Worm (Caenorhabditis elegans): ENCODE results near the gene rhgf-1.

rhgf-1 gene

DNA sequence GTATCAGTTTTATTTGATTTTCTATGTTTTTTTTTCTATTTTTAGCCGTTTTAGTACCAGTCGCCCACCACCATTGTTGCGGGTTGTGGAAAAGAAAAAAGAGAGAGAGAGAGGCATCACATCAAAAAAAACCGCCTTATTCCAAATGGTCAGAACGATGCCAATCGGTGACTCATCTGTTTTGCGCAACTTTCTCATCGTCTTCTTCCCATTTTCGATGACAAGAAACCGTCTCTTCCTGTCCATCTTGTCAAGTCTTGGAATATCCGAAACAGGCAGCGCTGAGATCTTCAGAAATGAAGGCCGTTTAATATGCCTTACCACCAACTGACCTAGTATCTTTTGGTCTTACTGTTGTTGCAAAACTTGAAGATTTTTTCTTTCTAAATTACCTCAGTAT is 25.2 kb downstream of the rhgf-1 start:
- TF ChIP-seq tra-4 (tag; optimal IDR thresholded peaks at IDR 0.05) (no peak), hmg-4 (GFP tag; optimal IDR thresholded peaks at IDR 0.05) (no peak), pes-1 (GFP tag; IDR thresholded peaks at IDR 0.05) (no peak), ama-1 (optimal IDR thresholded peaks at IDR 0.05) (no peak), flt-1 (GFP tag; IDR thresholded peaks at IDR 0.05) (no peak), tbx-11 (GFP tag; IDR thresholded peaks at IDR 0.05) (no peak), scrt-1 (GFP tag; IDR thresholded peaks at IDR 0.05) (no peak), ets-7 (tag; optimal IDR thresholded peaks at IDR 0.05) (no peak), B0310.2 (tag; optimal IDR thresholded peaks at IDR 0.05) (no peak), tbx-37 (GFP tag; conservative IDR thresholded peaks at IDR 0.05) (no peak)

DNA sequence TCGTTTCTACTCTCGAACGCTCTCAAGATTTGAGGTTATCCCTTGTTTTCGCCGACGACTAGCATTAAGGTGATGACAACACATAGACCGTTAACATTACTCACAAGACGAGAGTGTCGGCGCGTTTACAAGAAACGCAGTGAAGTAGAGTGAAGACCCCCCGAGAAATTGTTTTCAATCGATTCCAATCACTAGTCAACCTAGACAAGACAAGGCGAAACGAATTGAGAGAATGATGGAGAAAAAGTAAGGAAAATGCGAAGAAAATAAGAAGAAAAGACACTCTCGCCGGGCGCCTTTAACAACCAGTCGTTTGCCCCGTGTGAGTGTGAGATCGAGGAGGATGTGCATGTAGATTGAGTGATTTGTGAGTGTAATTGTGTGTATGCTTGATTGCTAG is 27.1 kb downstream of the rhgf-1 start:
- peak; percentile 31 for TF ChIP-seq hmg-4 (GFP tag; optimal IDR thresholded peaks at IDR 0.05)
- no peak for TF ChIP-seq flt-1 (GFP tag; IDR thresholded peaks at IDR 0.05)
- no peak for TF ChIP-seq sea-1 (GFP tag; conservative IDR thresholded peaks at IDR 0.05)

ce11 chrX:10681698-10682097 is 30.0 kb downstream of the rhgf-1 start, which contains the start of gene phf-31:
Gene phf-31, plus strand, starts transcription at chrX:10681998.
- no peak for TF ChIP-seq aly-1 (tag; optimal IDR thresholded peaks at IDR 0.05)
- no peak for TF ChIP-seq tbx-11 (GFP tag; IDR thresholded peaks at IDR 0.05)
- TF ChIP-seq hmbx-1 (tag; optimal IDR thresholded peaks at IDR 0.05) = no peak
- no peak for TF ChIP-seq ceh-36 (tag; optimal IDR thresholded peaks at IDR 0.05)
- no peak for TF ChIP-seq hmg-4 (GFP tag; optimal IDR thresholded peaks at IDR 0.05)
- TF ChIP-seq B0310.2 (tag; optimal IDR thresholded peaks at IDR 0.05) = no peak
- no peak for TF ChIP-seq tra-4 (tag; optimal IDR thresholded peaks at IDR 0.05)
- TF ChIP-seq F13C5.2 (tag; optimal IDR thresholded peaks at IDR 0.05) = no peak
- no peak for TF ChIP-seq sea-1 (GFP tag; conservative IDR thresholded peaks at IDR 0.05)
- TF ChIP-seq pes-1 (GFP tag; IDR thresholded peaks at IDR 0.05) = no peak
- no peak for TF ChIP-seq flt-1 (GFP tag; IDR thresholded peaks at IDR 0.05)
- no peak for TF ChIP-seq ama-1 (optimal IDR thresholded peaks at IDR 0.05)
- no peak for TF ChIP-seq scrt-1 (GFP tag; IDR thresholded peaks at IDR 0.05)
- TF ChIP-seq ceh-13 (GFP tag; optimal IDR thresholded peaks at IDR 0.05) = no peak
- no peak for TF ChIP-seq ets-7 (tag; optimal IDR thresholded peaks at IDR 0.05)
- TF ChIP-seq tbx-37 (GFP tag; conservative IDR thresholded peaks at IDR 0.05) = no peak
- TF ChIP-seq hnd-1 (tag; optimal IDR thresholded peaks at IDR 0.05) = no peak

ce11 chrX:10679193-10679592 is 32.5 kb downstream of the rhgf-1 start:
- no peak for TF ChIP-seq ets-7 (tag; optimal IDR thresholded peaks at IDR 0.05)
- no peak for TF ChIP-seq flt-1 (GFP tag; IDR thresholded peaks at IDR 0.05)
- no peak for TF ChIP-seq ama-1 (optimal IDR thresholded peaks at IDR 0.05)
- TF ChIP-seq tbx-37 (GFP tag; conservative IDR thresholded peaks at IDR 0.05) = no peak

- TF ChIP-seq ets-7 (tag; optimal IDR thresholded peaks at IDR 0.05) (no peak), pes-1 (GFP tag; IDR thresholded peaks at IDR 0.05) (no peak), F13C5.2 (tag; optimal IDR thresholded peaks at IDR 0.05) (no peak), sea-1 (GFP tag; conservative IDR thresholded peaks at IDR 0.05) (no peak), B0310.2 (tag; optimal IDR thresholded peaks at IDR 0.05) (no peak), scrt-1 (GFP tag; IDR thresholded peaks at IDR 0.05) (no peak), flt-1 (GFP tag; IDR thresholded peaks at IDR 0.05) (no peak), tbx-11 (GFP tag; IDR thresholded peaks at IDR 0.05) (no peak), tbx-37 (GFP tag; conservative IDR thresholded peaks at IDR 0.05) (no peak), hmg-4 (GFP tag; optimal IDR thresholded peaks at IDR 0.05) (no peak), aly-1 (tag; optimal IDR thresholded peaks at IDR 0.05) (no peak), ceh-36 (tag; optimal IDR thresholded peaks at IDR 0.05) (no peak), hmbx-1 (tag; optimal IDR thresholded peaks at IDR 0.05) (no peak), tra-4 (tag; optimal IDR thresholded peaks at IDR 0.05) (no peak), hnd-1 (tag; optimal IDR thresholded peaks at IDR 0.05) (no peak), ceh-13 (GFP tag; optimal IDR thresholded peaks at IDR 0.05) (no peak), ama-1 (optimal IDR thresholded peaks at IDR 0.05) (no peak)
Measured at ce11 chrX:10678081-10678736, 33.5 kb downstream of the rhgf-1 start.

DNA sequence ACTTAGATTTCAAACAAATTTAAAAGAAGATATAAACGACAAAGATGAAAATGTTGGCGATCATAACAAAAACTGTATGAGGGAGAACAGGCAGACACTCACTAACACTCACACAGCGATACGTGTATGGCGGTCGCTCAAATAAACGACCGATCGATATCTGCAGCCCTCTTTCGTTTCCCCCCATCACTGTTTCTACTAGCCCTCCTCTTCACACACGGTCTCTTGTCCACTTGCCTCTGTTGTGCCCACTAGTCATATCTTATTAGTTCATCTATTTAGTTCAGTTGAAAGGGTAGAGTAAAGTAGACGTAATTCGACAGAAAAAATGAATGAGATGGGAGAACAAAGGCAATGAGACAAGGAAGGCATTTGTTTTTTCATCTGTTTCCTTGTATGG is 34.1 kb downstream of the rhgf-1 start:
- no peak for TF ChIP-seq tbx-37 (GFP tag; conservative IDR thresholded peaks at IDR 0.05)
- peak; percentile 56 for TF ChIP-seq hmg-4 (GFP tag; optimal IDR thresholded peaks at IDR 0.05)
- 0 out of 2 replicates have a peak, but pooled peaks have one; percentile 25 for TF ChIP-seq flt-1 (GFP tag; IDR thresholded peaks at IDR 0.05)

DNA sequence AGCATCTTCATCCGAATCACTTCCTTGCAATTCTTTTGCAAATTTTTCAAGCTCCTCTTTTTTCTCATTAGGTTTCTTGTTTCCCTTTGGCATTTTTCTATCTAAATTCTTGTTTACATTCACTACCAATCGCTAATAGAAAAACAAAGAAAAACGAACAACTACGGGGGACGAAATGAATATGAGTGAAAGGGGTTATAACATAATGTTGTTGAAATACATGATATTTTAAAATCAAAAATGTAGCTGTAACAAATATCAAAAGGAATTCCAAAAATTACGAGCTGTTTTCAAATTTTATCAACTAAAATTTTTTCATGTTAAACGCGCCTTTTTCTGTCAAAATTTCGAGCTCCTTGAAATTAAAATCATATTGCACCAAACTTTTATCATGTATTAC is 34.7 kb downstream of the rhgf-1 start, which contains the start of gene F13E6.1:
Gene F13E6.1, minus strand, starts transcription at position 101 of the 400 bp plus-strand sequence.
- no peak for TF ChIP-seq pes-1 (GFP tag; IDR thresholded peaks at IDR 0.05)
- TF ChIP-seq sea-1 (GFP tag; conservative IDR thresholded peaks at IDR 0.05) = no peak
- no peak for TF ChIP-seq flt-1 (GFP tag; IDR thresholded peaks at IDR 0.05)
- TF ChIP-seq scrt-1 (GFP tag; IDR thresholded peaks at IDR 0.05) = no peak
- TF ChIP-seq tra-4 (tag; optimal IDR thresholded peaks at IDR 0.05) = no peak
- no peak for TF ChIP-seq hmg-4 (GFP tag; optimal IDR thresholded peaks at IDR 0.05)
- TF ChIP-seq hmbx-1 (tag; optimal IDR thresholded peaks at IDR 0.05) = no peak
- no peak for TF ChIP-seq ets-7 (tag; optimal IDR thresholded peaks at IDR 0.05)
- no peak for TF ChIP-seq ceh-13 (GFP tag; optimal IDR thresholded peaks at IDR 0.05)
- TF ChIP-seq tbx-37 (GFP tag; conservative IDR thresholded peaks at IDR 0.05) = no peak
- TF ChIP-seq ceh-36 (tag; optimal IDR thresholded peaks at IDR 0.05) = no peak
- TF ChIP-seq hnd-1 (tag; optimal IDR thresholded peaks at IDR 0.05) = no peak
- no peak for TF ChIP-seq B0310.2 (tag; optimal IDR thresholded peaks at IDR 0.05)
- no peak for TF ChIP-seq tbx-11 (GFP tag; IDR thresholded peaks at IDR 0.05)
- TF ChIP-seq F13C5.2 (tag; optimal IDR thresholded peaks at IDR 0.05) = no peak
- no peak for TF ChIP-seq aly-1 (tag; optimal IDR thresholded peaks at IDR 0.05)

ce11 chrX:10675952-10676351 is 35.7 kb downstream of the rhgf-1 start:
- no peak for TF ChIP-seq tbx-11 (GFP tag; IDR thresholded peaks at IDR 0.05)
- TF ChIP-seq aly-1 (tag; optimal IDR thresholded peaks at IDR 0.05) = no peak
- TF ChIP-seq sea-1 (GFP tag; conservative IDR thresholded peaks at IDR 0.05) = no peak
- no peak for TF ChIP-seq ama-1 (optimal IDR thresholded peaks at IDR 0.05)
- no peak for TF ChIP-seq hmbx-1 (tag; optimal IDR thresholded peaks at IDR 0.05)
- no peak for TF ChIP-seq hmg-4 (GFP tag; optimal IDR thresholded peaks at IDR 0.05)
- TF ChIP-seq tra-4 (tag; optimal IDR thresholded peaks at IDR 0.05) = no peak
